Fruit fly (Drosophila melanogaster) whole organism, prepupa: Measurements from ENCODE around the gene Plc21C.

Experiments used
- Blimp-1 ChIP-seq: fragments of 200-800 bp; sonication (Bioruptor generic); optimal IDR thresholded peaks from 3 replicates; lab custom pipeline; 2017; ENCODE audit warnings: missing biosample characterization, missing genetic modification characterization, mild to moderate bottlenecking, moderate library complexity, missing genetic modification reagents
- CG10631 ChIP-seq: fragments of 200-800 bp; sonication (Bioruptor generic); optimal IDR thresholded peaks from 2 replicates; lab custom pipeline; 2016; ENCODE audit warnings: missing biosample characterization, missing genetic modification characterization
- CG10669 ChIP-seq: fragments of 200-800 bp; sonication (Bioruptor generic); optimal IDR thresholded peaks from 3 replicates; lab custom pipeline; 2018; ENCODE audit warnings: missing biosample characterization, mild to moderate bottlenecking, missing genetic modification characterization, moderate library complexity
- CG11294 ChIP-seq: fragments of 200-800 bp; sonication (Bioruptor generic); IDR thresholded peaks from 2 replicates; pipeline ENCODE4 v1.3.6; 2022; ENCODE audit warnings: missing biosample characterization, missing genetic modification characterization
- CG11762 ChIP-seq: fragments of 200-800 bp; sonication (Bioruptor generic); optimal IDR thresholded peaks from 3 replicates; lab custom pipeline; 2016; ENCODE audit warnings: missing biosample characterization, missing genetic modification characterization; ENCODE audit not compliant: insufficient read depth
- CG11902 ChIP-seq: fragments of 200-800 bp; sonication (Bioruptor generic); optimal IDR thresholded peaks from 3 replicates; lab custom pipeline; 2016; ENCODE audit warnings: missing biosample characterization, missing genetic modification characterization
- CG3032 ChIP-seq: fragments of 200-800 bp; optimal IDR thresholded peaks from 2 replicates; lab custom pipeline; 2019; ENCODE audit warnings: missing biosample characterization, mild to moderate bottlenecking, missing genetic modification characterization, moderate library complexity
- CG3919 ChIP-seq: fragments of 200-800 bp; sonication (Bioruptor generic); optimal IDR thresholded peaks from 3 replicates; lab custom pipeline; 2016; ENCODE audit warnings: missing biosample characterization, missing genetic modification characterization
- CG4318 ChIP-seq: fragments of 200-800 bp; sonication (Bioruptor generic); optimal IDR thresholded peaks from 3 replicates; lab custom pipeline; 2017; ENCODE audit warnings: missing biosample characterization, mild to moderate bottlenecking, missing genetic modification characterization
- CG6163 ChIP-seq: fragments of 200-800 bp; sonication (Bioruptor generic); IDR thresholded peaks from 3 replicates; pipeline ENCODE4 v1.3.6; 2022; ENCODE audit warnings: missing biosample characterization, missing genetic modification characterization
- CG6276 ChIP-seq: fragments of 200-800 bp; sonication (Bioruptor generic); optimal IDR thresholded peaks from 2 replicates; lab custom pipeline; 2017; ENCODE audit warnings: missing biosample characterization, mild to moderate bottlenecking, missing genetic modification characterization
- CG6854 ChIP-seq: fragments of 200-800 bp; sonication (Bioruptor generic); optimal IDR thresholded peaks from 2 replicates; lab custom pipeline; 2017; ENCODE audit warnings: missing biosample characterization, mild to moderate bottlenecking, missing genetic modification characterization
- CG8119 ChIP-seq: fragments of 200-800 bp; sonication (Bioruptor generic); IDR thresholded peaks from 3 replicates; pipeline ENCODE4 v1.3.6; 2022; ENCODE audit warnings: missing biosample characterization, missing genetic modification characterization
- CG8319 ChIP-seq: fragments of 200-800 bp; sonication (Bioruptor generic); optimal IDR thresholded peaks from 3 replicates; lab custom pipeline; 2016; ENCODE audit warnings: missing biosample characterization, missing genetic modification characterization
- Eip78C ChIP-seq: fragments of 200-800 bp; sonication (Bioruptor generic); peaks from one replicate; lab custom pipeline; 2016; ENCODE audit warnings: missing biosample characterization, missing genetic modification characterization
- Eip93F ChIP-seq: fragments of 200-800 bp; sonication (Bioruptor generic); optimal IDR thresholded peaks from 2 replicates; lab custom pipeline; 2016; ENCODE audit warnings: missing biosample characterization, mild to moderate bottlenecking, missing genetic modification characterization
- Ets21C ChIP-seq: fragments of 200-800 bp; sonication (Bioruptor generic); optimal IDR thresholded peaks from 3 replicates; lab custom pipeline; 2016; ENCODE audit warnings: missing biosample characterization, missing genetic modification characterization
- Gug ChIP-seq: fragments of 200-800 bp; sonication (Bioruptor generic); IDR thresholded peaks from 2 replicates; pipeline ENCODE4 v1.3.6; 2022; ENCODE audit warnings: missing biosample characterization, missing genetic modification characterization
- Hr38 ChIP-seq: sonication (Bioruptor generic); optimal IDR thresholded peaks from 2 replicates; lab custom pipeline; 2016; ENCODE audit warnings: missing biosample characterization, missing genetic modification characterization
- Smox ChIP-seq: fragments of 200-800 bp; sonication (Bioruptor generic); optimal IDR thresholded peaks from 3 replicates; lab custom pipeline; 2016; ENCODE audit warnings: missing biosample characterization, missing genetic modification characterization
- Sox14 ChIP-seq: fragments of 200-800 bp; sonication (Bioruptor generic); optimal IDR thresholded peaks from 3 replicates; lab custom pipeline; 2016; ENCODE audit warnings: missing biosample characterization, missing genetic modification characterization
- acj6 ChIP-seq: fragments of 200-800 bp; sonication (Bioruptor generic); optimal IDR thresholded peaks from 3 replicates; lab custom pipeline; 2016; ENCODE audit warnings: missing biosample characterization, missing genetic modification characterization
- cyc ChIP-seq: fragments of 200-800 bp; sonication (Bioruptor generic); optimal IDR thresholded peaks from 3 replicates; lab custom pipeline; 2016; ENCODE audit warnings: missing biosample characterization, missing genetic modification characterization
- dac ChIP-seq: fragments of 200-800 bp; sonication (Bioruptor generic); optimal IDR thresholded peaks from 2 replicates; lab custom pipeline; 2017; ENCODE audit warnings: missing biosample characterization, mild to moderate bottlenecking, missing genetic modification characterization
- dsx ChIP-seq: fragments of 200-800 bp; optimal IDR thresholded peaks from 3 replicates; lab custom pipeline; 2019; ENCODE audit warnings: missing biosample characterization, mild to moderate bottlenecking, missing genetic modification characterization, moderate library complexity; ENCODE audit not compliant: poor library complexity, severe bottlenecking
- fd85E ChIP-seq: fragments of 200-800 bp; sonication (Bioruptor generic); optimal IDR thresholded peaks from 3 replicates; lab custom pipeline; 2016; ENCODE audit warnings: missing biosample characterization, missing genetic modification characterization
- fkh ChIP-seq: fragments of 200-800 bp; sonication (Bioruptor generic); optimal IDR thresholded peaks from 3 replicates; lab custom pipeline; 2017; ENCODE audit warnings: missing biosample characterization, mild to moderate bottlenecking, missing genetic modification characterization, moderate library complexity
- lz ChIP-seq: fragments of 200-800 bp; sonication (Bioruptor generic); optimal IDR thresholded peaks from 3 replicates; lab custom pipeline; 2016; ENCODE audit warnings: missing biosample characterization, missing genetic modification characterization
- net ChIP-seq: fragments of 200-800 bp; sonication (Bioruptor generic); optimal IDR thresholded peaks from 3 replicates; lab custom pipeline; 2016; ENCODE audit warnings: missing biosample characterization, missing genetic modification characterization
- pdm3 ChIP-seq: fragments of 200-800 bp; sonication (Bioruptor generic); optimal IDR thresholded peaks from 3 replicates; lab custom pipeline; 2016; ENCODE audit warnings: missing biosample characterization, missing genetic modification characterization
- svp ChIP-seq: fragments of 200-800 bp; sonication (Bioruptor generic); peaks from one replicate; lab custom pipeline; 2016; ENCODE audit warnings: missing biosample characterization, missing genetic modification characterization
- vri ChIP-seq: fragments of 200-800 bp; sonication (Bioruptor generic); optimal IDR thresholded peaks from 3 replicates; lab custom pipeline; 2016; ENCODE audit warnings: missing biosample characterization, mild to moderate bottlenecking, missing genetic modification characterization

Gene Plc21C

DNA sequence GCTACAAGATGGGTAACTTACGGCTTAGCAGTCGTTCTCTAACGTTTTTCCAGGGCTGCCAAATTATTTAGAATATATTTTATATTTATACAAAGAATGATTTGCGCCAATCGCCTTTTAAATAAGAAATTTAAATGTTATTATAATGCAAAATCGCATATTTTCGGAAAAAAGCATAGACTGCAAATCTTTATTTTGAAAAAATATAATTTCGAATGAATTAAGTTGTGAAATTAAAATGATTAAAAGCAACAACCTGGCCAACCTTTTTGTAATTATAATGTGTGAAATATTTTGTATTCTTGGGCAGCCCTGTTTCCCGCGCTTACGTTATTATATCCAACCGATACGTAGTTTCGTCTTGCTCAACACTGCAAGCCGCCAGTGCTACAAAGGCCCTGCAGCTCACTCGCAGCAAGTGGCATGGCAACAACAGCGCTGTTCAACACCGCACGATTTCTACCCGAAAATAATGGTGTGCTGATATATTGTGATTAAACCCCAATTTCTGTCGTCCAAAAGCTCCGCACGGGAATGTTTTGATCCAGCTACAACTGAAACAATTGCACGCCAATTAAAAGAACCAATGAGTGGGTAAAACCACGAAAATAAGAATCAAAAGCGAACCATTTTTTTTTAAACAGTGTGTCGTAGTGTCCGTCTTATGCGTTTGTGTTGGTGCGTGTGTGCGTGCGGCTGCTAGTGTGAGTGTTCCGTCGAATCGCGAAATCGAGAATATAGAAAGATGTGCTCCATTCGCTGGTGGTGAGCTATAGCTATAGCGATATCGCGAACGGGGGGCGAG is 8.1 kb upstream of the Plc21C start, which contains the start of gene Pi3K21B (continued):
- peak; percentile 94 for TF ChIP-seq svp (GFP tag; lab: Kevin White, UChicago)
- TF ChIP-seq pdm3 (GFP tag; lab: Kevin White, UChicago), result peak; percentile 89
- TF ChIP-seq CG4318 (GFP tag; lab: Kevin White, UChicago), result no peak
- TF ChIP-seq Gug (GFP tag; lab: Robert Waterston, UW), result peak; percentile 52
- peak; percentile 85 for TF ChIP-seq net (GFP tag; lab: Kevin White, UChicago)
- peak; percentile 93 for TF ChIP-seq CG10631 (GFP tag; lab: Kevin White, UChicago)
- peak; percentile 93 for TF ChIP-seq cyc (GFP tag; lab: Kevin White, UChicago)
- peak; percentile 75 for TF ChIP-seq Eip93F (GFP tag; lab: Kevin White, UChicago)
- TF ChIP-seq CG11762 (GFP tag; lab: Kevin White, UChicago), result peak; percentile 75
- peak; percentile 84 for TF ChIP-seq Ets21C (GFP tag; lab: Kevin White, UChicago)
- peak; percentile 88; the same call in 2 of the 3 replicates for TF ChIP-seq CG6163 (GFP tag; lab: Robert Waterston, UW)
- TF ChIP-seq CG10669 (GFP tag; lab: Kevin White, UChicago), result peak; percentile 80
- TF ChIP-seq CG6854, result peak; percentile 18
- TF ChIP-seq Hr38 (GFP tag; lab: Kevin White, UChicago), result peak; percentile 76
- TF ChIP-seq acj6 (GFP tag; lab: Kevin White, UChicago), result peak; percentile 92
- peak; percentile 90 for TF ChIP-seq lz (GFP tag; lab: Kevin White, UChicago)
- peak; percentile 92 for TF ChIP-seq CG8119 (GFP tag; lab: Robert Waterston, UW)
- TF ChIP-seq, all 60 proteins: peak for 58

DNA sequence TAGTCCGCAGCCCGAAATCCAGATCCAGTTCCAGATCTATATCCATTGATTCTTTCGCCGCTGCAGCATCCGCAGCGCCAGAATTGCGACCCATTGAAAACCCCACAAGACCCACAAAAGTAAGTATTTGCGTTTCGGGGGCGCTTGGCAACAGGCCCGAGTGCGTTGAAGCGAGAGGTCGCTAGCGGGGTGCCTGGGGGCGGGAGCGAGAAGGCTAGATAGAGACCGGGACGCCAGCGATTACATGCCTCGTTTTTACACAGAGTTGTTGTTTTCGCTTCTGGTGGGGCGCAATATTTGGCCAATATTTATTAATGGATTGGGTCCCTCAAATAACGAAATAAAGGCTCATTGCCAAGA is 7.5 kb upstream of the Plc21C start:
- TF ChIP-seq CG3919 (GFP tag; lab: Kevin White, UChicago) (no peak), Eip78C (GFP tag; lab: Kevin White, UChicago) (peak; percentile 39), svp (GFP tag; lab: Kevin White, UChicago) (peak; percentile 85), Gug (GFP tag; lab: Robert Waterston, UW) (no peak), fkh (peak; percentile 89)

DNA sequence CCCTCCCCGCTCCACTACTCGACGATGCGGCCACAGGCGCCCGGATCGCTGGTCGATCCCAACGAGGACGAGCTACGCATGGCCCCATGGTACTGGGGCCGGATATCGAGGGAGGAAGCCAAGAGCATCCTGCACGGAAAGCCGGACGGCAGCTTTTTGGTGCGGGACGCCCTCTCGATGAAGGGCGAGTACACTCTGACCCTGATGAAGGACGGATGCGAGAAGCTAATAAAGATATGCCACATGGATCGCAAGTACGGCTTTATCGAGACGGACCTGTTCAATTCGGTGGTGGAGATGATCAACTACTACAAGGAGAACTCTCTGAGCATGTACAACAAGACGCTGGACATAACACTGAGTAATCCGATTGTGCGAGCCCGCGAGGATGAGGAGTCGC is 6.7 kb upstream of the Plc21C start:
- no peak for TF ChIP-seq cyc (GFP tag; lab: Kevin White, UChicago)
- peak; percentile 2 for TF ChIP-seq svp (GFP tag; lab: Kevin White, UChicago)
- no peak for TF ChIP-seq dsx (GFP tag; lab: Kevin White, UChicago)

DNA sequence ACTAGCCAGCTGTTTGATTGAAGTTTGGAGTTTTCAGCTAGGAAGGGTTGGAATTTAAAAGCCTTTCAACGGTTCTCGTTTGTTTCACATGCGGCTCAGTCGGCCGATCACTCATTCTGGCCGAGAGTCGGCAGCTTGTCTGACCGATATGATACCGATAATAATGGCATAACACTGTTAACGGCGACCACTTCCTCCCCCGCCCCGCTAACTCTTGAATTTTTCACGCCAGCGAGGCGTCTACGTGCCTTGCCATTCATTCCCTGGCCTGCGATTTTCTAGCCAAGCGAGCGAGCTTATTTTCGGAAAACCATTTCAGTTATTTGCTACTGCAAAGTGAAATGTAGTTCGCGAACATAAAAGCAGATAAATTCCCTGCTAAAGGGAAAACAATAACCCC is 5.7 kb upstream of the Plc21C start:
- TF ChIP-seq CG11902 (GFP tag; lab: Kevin White, UChicago) (no peak), vri (peak; percentile 90)

DNA sequence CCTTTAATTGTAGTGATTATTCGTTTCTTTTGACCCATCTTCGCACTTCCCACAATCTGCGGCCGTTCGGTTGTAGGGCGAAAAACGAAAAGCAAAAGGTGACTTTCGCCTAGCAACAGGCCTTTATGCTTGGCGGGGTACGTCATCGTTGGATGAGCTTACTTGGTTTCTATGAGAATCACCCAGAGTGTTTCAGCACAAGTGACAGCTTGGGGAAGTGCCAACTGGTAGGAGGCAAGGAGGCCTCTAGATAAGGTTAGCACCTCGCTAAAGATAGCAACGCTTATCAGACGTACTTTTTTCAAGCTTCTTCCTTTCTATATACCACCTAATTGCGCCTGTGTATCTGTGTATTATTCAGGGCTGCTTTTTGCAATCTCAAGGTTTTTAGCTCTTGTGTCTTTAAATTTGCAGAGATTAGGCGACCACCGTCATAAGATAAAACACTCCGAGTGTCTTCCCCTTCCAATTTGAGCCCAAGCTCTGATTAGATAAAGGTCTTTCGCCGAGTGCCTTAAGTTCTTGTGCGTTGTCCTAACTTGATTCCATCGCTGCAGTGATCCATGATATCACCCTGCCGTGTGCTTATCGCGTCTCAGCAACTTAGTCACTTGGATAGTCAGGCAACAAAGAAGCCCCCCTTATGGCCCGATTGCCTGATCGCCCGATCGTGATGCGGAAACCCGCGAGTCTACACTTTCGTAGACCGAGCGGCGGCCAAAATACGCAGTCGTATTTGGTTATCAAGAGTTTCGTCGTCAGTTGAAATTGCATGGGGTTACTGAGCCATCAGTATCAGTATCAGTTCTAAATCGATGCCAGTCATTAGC is 4.6 kb upstream of the Plc21C start:
- TF ChIP-seq CG11294, result no peak
- TF ChIP-seq vri, result peak; percentile 91
- TF ChIP-seq CG6276 (GFP tag; lab: Kevin White, UChicago), result no peak
- TF ChIP-seq CG3032, result no peak
- no peak for TF ChIP-seq dac (GFP tag; lab: Kevin White, UChicago)
- TF ChIP-seq Eip93F (GFP tag; lab: Kevin White, UChicago), result peak; percentile 80
- no peak for TF ChIP-seq pdm3 (GFP tag; lab: Kevin White, UChicago)
- no peak for TF ChIP-seq dsx (GFP tag; lab: Kevin White, UChicago)
- no peak for TF ChIP-seq fd85E
- TF ChIP-seq Blimp-1, result no peak
- TF ChIP-seq CG8319, result no peak
- peak; percentile 60 for TF ChIP-seq Sox14
- TF ChIP-seq svp (GFP tag; lab: Kevin White, UChicago), result peak; percentile 92
- TF ChIP-seq Smox (GFP tag; lab: Kevin White, UChicago), result no peak
